Fruit fly (Drosophila melanogaster) whole organism, embryonic: Measurements from ENCODE around the gene pod1.

Source experiments
- Asciz ChIP-seq: fragments of 200-800 bp; sonication (Bioruptor generic); optimal IDR thresholded peaks from 2 replicates; lab custom pipeline; 2017; ENCODE audit warnings: missing biosample characterization, mild to moderate bottlenecking, missing genetic modification characterization, missing genetic modification reagents
- B-H1 ChIP-seq: fragments of 200-800 bp; sonication (Bioruptor generic); IDR thresholded peaks from 3 replicates; pipeline ENCODE4 v1.3.6; 2022; ENCODE audit warnings: missing biosample characterization, missing genetic modification characterization
- BEAF-32 ChIP-seq: fragments of 200-800 bp; sonication (Bioruptor generic); optimal IDR thresholded peaks from 3 replicates; lab custom pipeline; 2017; ENCODE audit warnings: missing biosample characterization, missing genetic modification characterization, mild to moderate bottlenecking, moderate library complexity, missing genetic modification reagents
- CG14050 ChIP-seq: fragments of 200-800 bp; sonication (Bioruptor generic); IDR thresholded peaks from 3 replicates; pipeline ENCODE4 v1.3.6; 2022; ENCODE audit warnings: missing biosample characterization, missing genetic modification characterization
- CG15073 ChIP-seq: fragments of 200-800 bp; sonication (Bioruptor generic); optimal IDR thresholded peaks from 2 replicates; lab custom pipeline; 2016; ENCODE audit warnings: missing biosample characterization, missing genetic modification characterization
- CG15514 ChIP-seq: fragments of 200-800 bp; sonication (Bioruptor generic); optimal IDR thresholded peaks from 3 replicates; lab custom pipeline; 2017; ENCODE audit warnings: missing biosample characterization, missing genetic modification characterization, mild to moderate bottlenecking, moderate library complexity, missing genetic modification reagents
- CG1603 ChIP-seq: fragments of 200-800 bp; sonication (Bioruptor generic); optimal IDR thresholded peaks from 2 replicates; lab custom pipeline; 2019; ENCODE audit warnings: missing biosample characterization, mild to moderate bottlenecking, missing genetic modification characterization, moderate library complexity
- CG17359 ChIP-seq: fragments of 200-800 bp; sonication (Bioruptor generic); optimal IDR thresholded peaks from 3 replicates; lab custom pipeline; 2018; ENCODE audit warnings: missing biosample characterization, mild to moderate bottlenecking, missing genetic modification characterization, moderate library complexity
- CG17385 ChIP-seq: fragments of 200-800 bp; sonication (Bioruptor generic); optimal IDR thresholded peaks from 3 replicates; lab custom pipeline; 2018; ENCODE audit warnings: missing biosample characterization, mild to moderate bottlenecking, missing genetic modification characterization
- CG17568 ChIP-seq: fragments of 200-800 bp; sonication (Bioruptor generic); optimal IDR thresholded peaks from 2 replicates; lab custom pipeline; 2018; ENCODE audit warnings: missing biosample characterization, mild to moderate bottlenecking, missing genetic modification characterization, moderate library complexity
- CG5953 ChIP-seq: fragments of 200-800 bp; sonication (Bioruptor generic); IDR thresholded peaks from 2 replicates; pipeline ENCODE4 v1.3.6; 2022; ENCODE audit warnings: missing biosample characterization, missing genetic modification characterization
- CG7357 ChIP-seq: fragments of 200-800 bp; sonication (Bioruptor generic); IDR thresholded peaks from 3 replicates; pipeline ENCODE4 v1.3.6; 2022; ENCODE audit warnings: missing biosample characterization, missing genetic modification characterization
- CG7839 ChIP-seq: fragments of 200-800 bp; sonication (Bioruptor generic); optimal IDR thresholded peaks from 3 replicates; lab custom pipeline; 2018; ENCODE audit warnings: missing biosample characterization, mild to moderate bottlenecking, missing genetic modification characterization, moderate library complexity
- CG7928 ChIP-seq: fragments of 200-800 bp; sonication (Bioruptor generic); optimal IDR thresholded peaks from 2 replicates; lab custom pipeline; 2017; ENCODE audit warnings: missing biosample characterization, mild to moderate bottlenecking, missing genetic modification characterization
- CG8290 ChIP-seq, 3 experiments: fragments of 200-800 bp; sonication (Bioruptor generic); optimal IDR thresholded peaks; 2 replicates each; lab custom pipeline; 2016 to 2019; ENCODE audit warnings: missing biosample characterization in 3 of 3, missing genetic modification characterization in 3 of 3, mild to moderate bottlenecking in 2 of 3, moderate library complexity in 1 of 3
- CG9797 ChIP-seq: fragments of 200-800 bp; sonication (Bioruptor generic); optimal IDR thresholded peaks from 3 replicates; lab custom pipeline; 2018; ENCODE audit warnings: missing biosample characterization, mild to moderate bottlenecking, missing genetic modification characterization
- Chrac-16 ChIP-seq: fragments of 200-800 bp; sonication (Bioruptor generic); optimal IDR thresholded peaks from 3 replicates; lab custom pipeline; 2016; ENCODE audit warnings: missing biosample characterization, missing genetic modification characterization
- GATAe ChIP-seq: fragments of 200-800 bp; sonication (Bioruptor generic); conservative IDR thresholded peaks from 2 replicates; pipeline ENCODE4 v1.3.6; 2022; ENCODE audit warnings: missing biosample characterization, missing genetic modification characterization
- H2.0 ChIP-seq: fragments of 200-800 bp; sonication (Bioruptor generic); IDR thresholded peaks from 2 replicates; pipeline ENCODE4 v1.3.6; 2022; ENCODE audit warnings: missing biosample characterization, missing genetic modification characterization
- HLH3B ChIP-seq: fragments of 200-800 bp; sonication (Bioruptor generic); IDR thresholded peaks from 2 replicates; pipeline ENCODE4 v1.3.6; 2022; ENCODE audit warnings: missing biosample characterization, missing genetic modification characterization
- Hmr ChIP-seq: fragments of 200-800 bp; sonication (Bioruptor generic); optimal IDR thresholded peaks from 3 replicates; lab custom pipeline; 2017; ENCODE audit warnings: mild to moderate bottlenecking, missing biosample characterization, missing genetic modification reagents, missing genetic modification characterization
- Hr51 ChIP-seq, 2 experiments: fragments of 200-800 bp; sonication (Bioruptor generic); optimal IDR thresholded peaks; 2 replicates in 1 of 2; 3 replicates in 1 of 2; lab custom pipeline; 2016 to 2018; ENCODE audit warnings: missing biosample characterization in 2 of 2, missing genetic modification characterization in 2 of 2, mild to moderate bottlenecking in 1 of 2, moderate library complexity in 1 of 2
- Lpt ChIP-seq: fragments of >200 bp; optimal IDR thresholded peaks from 2 replicates; lab custom pipeline; 2018; ENCODE audit warnings: missing biosample characterization, missing genetic modification characterization
- Med ChIP-seq: fragments of 200-800 bp; sonication (Bioruptor generic); peaks from one replicate; lab custom pipeline; 2016; ENCODE audit warnings: missing biosample characterization, missing genetic modification characterization, mild to moderate bottlenecking, inconsistent platforms, moderate library complexity
- Mes4 ChIP-seq: fragments of 200-800 bp; sonication (Bioruptor generic); optimal IDR thresholded peaks from 2 replicates; lab custom pipeline; 2016; ENCODE audit warnings: missing biosample characterization, missing genetic modification characterization
- Optix ChIP-seq: fragments of 200-800 bp; sonication (Bioruptor generic); IDR thresholded peaks from 3 replicates; pipeline ENCODE4 v1.3.6; 2022; ENCODE audit warnings: missing biosample characterization, missing genetic modification characterization
- Rx ChIP-seq: fragments of 200-800 bp; sonication (Bioruptor generic); IDR thresholded peaks from 2 replicates; pipeline ENCODE4 v1.3.6; 2022; ENCODE audit warnings: missing biosample characterization, missing genetic modification characterization
- Sox100B ChIP-seq: fragments of 200-800 bp; sonication (Bioruptor generic); optimal IDR thresholded peaks from 3 replicates; lab custom pipeline; 2018; ENCODE audit warnings: missing biosample characterization, mild to moderate bottlenecking, missing genetic modification characterization
- Xrp1 ChIP-seq: fragments of 200-800 bp; sonication (Bioruptor generic); IDR thresholded peaks from 2 replicates; pipeline ENCODE4 v1.3.6; 2022; ENCODE audit warnings: missing biosample characterization, missing genetic modification characterization
- bsh ChIP-seq, 2 experiments: fragments of 200-800 bp; sonication (Bioruptor generic); optimal IDR thresholded peaks; 2 replicates each; lab custom pipeline; 2017 to 2018; ENCODE audit warnings: mild to moderate bottlenecking in 2 of 2, missing biosample characterization in 2 of 2, missing genetic modification characterization in 2 of 2, moderate library complexity in 1 of 2
- chif ChIP-seq, 2 experiments: fragments of 200-800 bp; sonication (Bioruptor generic); optimal IDR thresholded peaks; 3 replicates each; lab custom pipeline; 2016; ENCODE audit warnings: missing biosample characterization in 2 of 2, missing genetic modification characterization in 2 of 2
- dmrt99B ChIP-seq: fragments of 200-800 bp; sonication (Bioruptor generic); optimal IDR thresholded peaks from 2 replicates; lab custom pipeline; 2018; ENCODE audit warnings: missing biosample characterization, mild to moderate bottlenecking, missing genetic modification characterization, moderate library complexity
- dysf ChIP-seq: fragments of 200-800 bp; sonication (Bioruptor generic); IDR thresholded peaks from 3 replicates; pipeline ENCODE4 v1.3.6; 2022; ENCODE audit warnings: missing biosample characterization, missing genetic modification characterization
- esg ChIP-seq: fragments of 200-800 bp; sonication (Bioruptor generic); conservative IDR thresholded peaks from 2 replicates; pipeline ENCODE4 v1.3.6; 2022; ENCODE audit warnings: missing biosample characterization, missing genetic modification characterization
- gfzf ChIP-seq: fragments of 200-800 bp; sonication (Bioruptor generic); optimal IDR thresholded peaks from 2 replicates; lab custom pipeline; 2016; ENCODE audit warnings: missing biosample characterization, mild to moderate bottlenecking, missing genetic modification characterization, moderate library complexity
- hkb ChIP-seq, 2 experiments: fragments of 200-800 bp in 1 of 2; fragments of >200 bp in 1 of 2; sonication (Bioruptor generic) in 1 of 2; IDR thresholded peaks in 1 of 2; optimal IDR thresholded peaks in 1 of 2; 2 replicates each; pipeline versions ENCODE4 v1.3.6 to Lab custom; 2017 to 2022; ENCODE audit warnings: missing biosample characterization in 1 of 2, missing genetic modification characterization in 1 of 2
- hth ChIP-seq: fragments of >200 bp; optimal IDR thresholded peaks from 2 replicates; lab custom pipeline; 2017; ENCODE audit warnings: inconsistent platforms
- jing ChIP-seq: fragments of 200-800 bp; sonication (Bioruptor generic); optimal IDR thresholded peaks from 2 replicates; lab custom pipeline; 2018; ENCODE audit warnings: missing biosample characterization, mild to moderate bottlenecking, missing genetic modification characterization
- ken ChIP-seq: fragments of 200-800 bp; sonication (Bioruptor generic); IDR thresholded peaks from 3 replicates; pipeline ENCODE4 v1.3.6; 2022; ENCODE audit warnings: missing biosample characterization, missing genetic modification characterization
- nmo ChIP-seq: fragments of 200-800 bp; sonication (Bioruptor generic); optimal IDR thresholded peaks from 2 replicates; lab custom pipeline; 2018; ENCODE audit warnings: missing biosample characterization, mild to moderate bottlenecking, missing genetic modification characterization, moderate library complexity
- nom ChIP-seq: fragments of 200-800 bp; sonication (Bioruptor generic); optimal IDR thresholded peaks from 2 replicates; lab custom pipeline; 2017; ENCODE audit warnings: missing biosample characterization, missing genetic modification characterization, mild to moderate bottlenecking, moderate library complexity, missing genetic modification reagents
- otp ChIP-seq: fragments of 200-800 bp; sonication (Bioruptor generic); IDR thresholded peaks from 3 replicates; pipeline ENCODE4, ENCODE4 v1.3.6; 2022; ENCODE audit warnings: missing biosample characterization, missing genetic modification characterization
- prd ChIP-seq, 3 experiments: fragments of >200 bp in 2 of 3; fragments of 200-800 bp in 1 of 3; sonication (Bioruptor generic) in 1 of 3; optimal IDR thresholded peaks in 2 of 3; IDR thresholded peaks in 1 of 3; 2 replicates in 2 of 3; 3 replicates in 1 of 3; pipeline versions ENCODE4 v1.3.6 to Lab custom; 2017 to 2022; ENCODE audit warnings: missing biosample characterization in 1 of 3, missing genetic modification characterization in 1 of 3
- repo ChIP-seq: fragments of 200-800 bp; sonication (Bioruptor generic); optimal IDR thresholded peaks from 2 replicates; lab custom pipeline; 2016; ENCODE audit warnings: missing biosample characterization, missing genetic modification characterization
- seq ChIP-seq: fragments of 200-800 bp; sonication (Bioruptor generic); IDR thresholded peaks from 2 replicates; pipeline ENCODE4 v1.3.6; 2022; ENCODE audit warnings: missing biosample characterization, missing genetic modification characterization
- stc ChIP-seq: fragments of 200-800 bp; sonication (Bioruptor generic); IDR thresholded peaks from 2 replicates; pipeline ENCODE4 v1.3.6; 2022; ENCODE audit warnings: missing biosample characterization, missing genetic modification characterization
- wek ChIP-seq: fragments of 200-800 bp; sonication (Bioruptor generic); optimal IDR thresholded peaks from 3 replicates; lab custom pipeline; 2018; ENCODE audit warnings: missing biosample characterization, mild to moderate bottlenecking, missing genetic modification characterization, moderate library complexity

Gene pod1

dm6 chrX:6794826-6795225, 8.7 kb upstream of the pod1 start (continued):
- TF ChIP-seq Optix (0 out of 3 replicates have a peak, but pooled peaks have one; percentile 36), hkb (optimal IDR thresholded peaks at IDR 0.05; lab: Kevin White, UChicago) (no peak), hkb (GFP tag; IDR thresholded peaks at IDR 0.05; lab: Robert Waterston, UW) (peak; percentile 50; the same call in 1 of the 2 replicates), H2.0 (GFP tag; lab: Robert Waterston, UW) (peak; percentile 27; the same call in 1 of the 2 replicates), nom (no peak), dmrt99B (tag; lab: Kevin White, UChicago) (peak; percentile 49), CG7839 (peak; percentile 4), dysf (GFP tag; lab: Robert Waterston, UW) (0 out of 3 replicates have a peak, but pooled peaks have one; percentile 18), wek (GFP tag; lab: Kevin White, UChicago) (no peak), CG5953 (peak; percentile 42; the same call in 1 of the 2 replicates), Hr51 (GFP tag; optimal IDR thresholded peaks at IDR 0.05; lab: Kevin White, UChicago) (peak in 1 of 2 experiments; percentile 2), HLH3B (GFP tag; lab: Robert Waterston, UW) (0 out of 2 replicates have a peak, but pooled peaks have one; percentile 19), bsh (GFP tag; optimal IDR thresholded peaks at IDR 0.05; lab: Kevin White, UChicago) (peak in 1 of 2 experiments; percentile 26), hth (lab: Kevin White, UChicago) (no peak), CG7928 (GFP tag; lab: Kevin White, UChicago) (no peak), CG7357 (GFP tag; lab: Robert Waterston, UW) (no peak), nmo (GFP tag; lab: Kevin White, UChicago) (peak; percentile 2), Chrac-16 (GFP tag; lab: Kevin White, UChicago) (no peak), CG1603 (tag; lab: Kevin White, UChicago) (peak; percentile 48), CG17359 (tag; lab: Kevin White, UChicago) (peak; percentile 43), CG17568 (GFP tag; lab: Kevin White, UChicago) (no peak), seq (peak; percentile 21; the same call in 1 of the 2 replicates), Mes4 (GFP tag; lab: Kevin White, UChicago) (no peak), Xrp1 (GFP tag; lab: Robert Waterston, UW) (0 out of 2 replicates have a peak, but pooled peaks have one; percentile 45), Med (peak; percentile 73), Asciz (GFP tag; lab: Kevin White, UChicago) (peak; percentile 4), prd (optimal IDR thresholded peaks at IDR 0.05; lab: Kevin White, UChicago) (no peak), prd (GFP tag; IDR thresholded peaks at IDR 0.05; lab: Robert Waterston, UW) (peak; percentile 37; the same call in 1 of the 3 replicates), CG15073 (GFP tag; lab: Kevin White, UChicago) (no peak), Rx (GFP tag; lab: Robert Waterston, UW) (no peak), B-H1 (GFP tag; lab: Robert Waterston, UW) (peak; percentile 13; the same call in 1 of the 3 replicates), stc (GFP tag; lab: Robert Waterston, UW) (0 out of 2 replicates have a peak, but pooled peaks have one; percentile 22), otp (GFP tag; lab: Robert Waterston, UW) (0 out of 3 replicates have a peak, but pooled peaks have one; percentile 29), CG14050 (peak; percentile 38; the same call in 2 of the 3 replicates), esg (0 out of 2 replicates have a peak, but pooled peaks have one; percentile 21), CG8290 (GFP tag; optimal IDR thresholded peaks at IDR 0.05; lab: Kevin White, UChicago) (no peak), CG8290 (tag; optimal IDR thresholded peaks at IDR 0.05; lab: Kevin White, UChicago) (peak in 1 of 2 experiments; percentile 2), BEAF-32 (GFP tag; lab: Kevin White, UChicago) (no peak)
- TF ChIP-seq, all 482 proteins: peak for 54

dm6 chrX:6795987-6796691, 7.3 kb upstream of the pod1 start:
- no peak for TF ChIP-seq GATAe
- TF ChIP-seq Sox100B (GFP tag; lab: Kevin White, UChicago): peak; percentile 31
- TF ChIP-seq CG15514 (GFP tag; lab: Kevin White, UChicago): no peak
- TF ChIP-seq repo (GFP tag; lab: Kevin White, UChicago): no peak
- TF ChIP-seq hkb (optimal IDR thresholded peaks at IDR 0.05; lab: Kevin White, UChicago): no peak
- no peak for TF ChIP-seq hkb (GFP tag; IDR thresholded peaks at IDR 0.05; lab: Robert Waterston, UW)
- no peak for TF ChIP-seq Lpt (GFP tag; lab: Kevin White, UChicago)
- no peak for TF ChIP-seq CG9797 (GFP tag; lab: Kevin White, UChicago)
- no peak for TF ChIP-seq gfzf (GFP tag; lab: Kevin White, UChicago)
- TF ChIP-seq CG17385 (GFP tag; lab: Kevin White, UChicago): peak; percentile 3
- no peak for TF ChIP-seq chif (GFP tag; optimal IDR thresholded peaks at IDR 0.05; lab: Kevin White, UChicago)
- TF ChIP-seq BEAF-32 (GFP tag; lab: Kevin White, UChicago): no peak
- TF ChIP-seq ken (GFP tag; lab: Robert Waterston, UW): no peak
- peak; percentile 0 for TF ChIP-seq Hmr (GFP tag; lab: Kevin White, UChicago)
- no peak for TF ChIP-seq jing (GFP tag; lab: Kevin White, UChicago)
